Worm (Caenorhabditis elegans): Measurements from ENCODE around the gene Y32F6A.5.

Y32F6A.5 gene

DNA sequence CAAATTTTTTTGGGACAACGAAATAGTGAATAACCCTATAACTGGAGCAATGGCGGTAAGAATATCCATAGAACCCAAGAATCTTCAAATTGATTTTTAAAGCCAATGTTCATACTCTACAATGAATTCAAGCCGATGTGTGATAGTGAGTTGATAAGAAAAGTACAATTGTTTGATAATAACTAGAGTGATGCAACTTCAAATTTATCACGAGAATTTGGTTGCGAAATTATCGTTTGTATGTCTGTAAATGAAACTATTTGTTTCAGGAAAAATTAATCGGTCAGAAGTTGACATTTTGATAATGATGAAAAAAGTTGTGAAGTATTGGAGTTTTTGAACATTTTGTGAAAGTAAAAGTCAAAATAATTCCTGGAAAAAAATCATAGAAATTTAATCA lies 54.1 kb downstream of the Y32F6A.5 start (continued):
- TF ChIP-seq rbr-2 (tag; optimal IDR thresholded peaks at IDR 0.05) (no peak), cey-2 (tag; optimal IDR thresholded peaks at IDR 0.05; ENCODE audit: borderline replicate concordance, insufficient read depth) (no peak), mes-2 (tag; optimal IDR thresholded peaks at IDR 0.05; ENCODE audit: poor library complexity, severe bottlenecking) (no peak), zip-11 (GFP tag; IDR thresholded peaks at IDR 0.05) (no peak), vab-7 (GFP tag; IDR thresholded peaks at IDR 0.05) (no peak), nhr-102 (tag; optimal IDR thresholded peaks at IDR 0.05) (no peak), ceh-28 (tag; optimal IDR thresholded peaks at IDR 0.05) (no peak), dve-1 (tag; optimal IDR thresholded peaks at IDR 0.05; ENCODE audit: insufficient read depth) (peak; percentile 91), hlh-30 (tag; optimal IDR thresholded peaks at IDR 0.05; ENCODE audit: insufficient read depth) (peak; percentile 69), snpc-4 (tag; optimal IDR thresholded peaks at IDR 0.05) (no peak), spr-3 (GFP tag; optimal IDR thresholded peaks at IDR 0.05) (no peak), dpl-1 (GFP tag; optimal IDR thresholded peaks at IDR 0.05) (no peak), Y75B8A.6 (GFP tag; IDR thresholded peaks at IDR 0.05) (no peak), Y5F2A.4 (GFP tag; optimal IDR thresholded peaks at IDR 0.05) (no peak), nhr-42 (GFP tag; IDR thresholded peaks at IDR 0.05) (no peak), mxl-2 (GFP tag; conservative IDR thresholded peaks at IDR 0.05) (no peak), daf-12 (tag; optimal IDR thresholded peaks at IDR 0.05) (no peak), pqm-1 (tag; optimal IDR thresholded peaks at IDR 0.05) (peak; percentile 90), nhr-77 (tag; optimal IDR thresholded peaks at IDR 0.05) (peak; percentile 89), nhr-41 (GFP tag; IDR thresholded peaks at IDR 0.05) (no peak), F26F4.8 (GFP tag; conservative IDR thresholded peaks at IDR 0.05) (no peak), nhr-25 (tag; optimal IDR thresholded peaks at IDR 0.05; ENCODE audit: borderline replicate concordance, insufficient read depth) (no peak), mdt-29 (GFP tag; IDR thresholded peaks at IDR 0.05) (no peak)

DNA sequence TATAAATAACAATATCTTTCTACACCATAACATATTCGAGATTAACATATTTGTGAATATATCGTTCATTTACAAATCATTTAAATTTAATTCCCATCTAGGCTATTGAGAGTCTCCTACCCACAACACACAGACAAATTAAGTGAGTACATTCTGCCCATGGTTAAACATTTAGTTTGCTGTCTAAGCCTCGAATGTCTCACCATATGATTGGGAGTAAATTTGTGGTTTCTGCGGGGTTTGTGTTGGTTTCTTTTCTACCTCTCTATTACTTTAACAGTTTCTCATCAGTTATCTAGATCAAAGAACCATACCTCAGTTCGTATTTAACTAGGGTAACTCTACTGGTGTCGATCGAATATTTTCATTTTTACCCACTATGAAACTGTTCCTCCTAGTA lies 55.0 kb downstream of the Y32F6A.5 start, which contains the start of gene ugt-2:
TSS of gene ugt-2 (plus strand) at position 371 of the 400 bp plus-strand sequence.
- no peak for TF ChIP-seq daf-16 (GFP tag; optimal IDR thresholded peaks at IDR 0.05)
- TF ChIP-seq daf-16 (tag; optimal IDR thresholded peaks at IDR 0.05): peak; percentile 39
- TF ChIP-seq pqm-1 (tag; optimal IDR thresholded peaks at IDR 0.05): peak; percentile 74
- peak; percentile 33 for TF ChIP-seq nhr-77 (tag; optimal IDR thresholded peaks at IDR 0.05)
- no peak for TF ChIP-seq madf-9 (GFP tag; conservative IDR thresholded peaks at IDR 0.05)
- TF ChIP-seq ctbp-1 (GFP tag; IDR thresholded peaks at IDR 0.05): no peak
- peak; percentile 15 for TF ChIP-seq dve-1 (tag; optimal IDR thresholded peaks at IDR 0.05; ENCODE audit: insufficient read depth)
- peak in 1 of 2 experiments; percentile 89 for TF ChIP-seq unc-62 (GFP tag; optimal IDR thresholded peaks at IDR 0.05 in 1 of 2)
- no peak for TF ChIP-seq unc-62 (tag; optimal IDR thresholded peaks at IDR 0.05)
- peak; percentile 63 for TF ChIP-seq dmd-6 (GFP tag; IDR thresholded peaks at IDR 0.05)
- TF ChIP-seq hlh-30 (tag; optimal IDR thresholded peaks at IDR 0.05; ENCODE audit: insufficient read depth): peak; percentile 2
- TF ChIP-seq nhr-28 (tag; optimal IDR thresholded peaks at IDR 0.05): peak; percentile 68
